Worm (Caenorhabditis elegans): ENCODE results near the gene K10H10.7.

DNA sequence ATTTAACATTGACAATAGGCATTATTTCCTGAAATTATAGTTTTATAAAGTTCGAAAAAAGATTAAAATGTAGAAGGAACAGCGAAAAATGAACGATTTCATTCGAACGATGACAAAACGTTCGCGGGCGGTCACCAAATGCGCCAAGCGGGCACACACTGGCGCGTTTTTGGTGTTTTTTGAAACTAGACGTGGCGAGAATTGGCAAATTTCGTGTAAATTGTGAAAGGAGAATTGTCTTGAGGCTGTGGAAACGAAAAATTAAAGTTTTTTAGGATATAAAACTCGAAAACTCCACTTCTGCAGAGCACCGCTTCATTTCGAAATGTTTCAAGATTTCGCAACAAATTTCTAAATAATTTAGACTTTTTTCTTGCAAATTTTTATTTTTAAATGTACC, 18.8 kb downstream of the K10H10.7 start, which contains the start of gene usp-14:
- TF ChIP-seq unc-62 (GFP tag; optimal IDR thresholded peaks at IDR 0.05) (no peak), egl-27 (tag; optimal IDR thresholded peaks at IDR 0.05) (no peak), nhr-23 (tag; optimal IDR thresholded peaks at IDR 0.05) (peak; percentile 29)

All from whole organism, L3 larva.